Fruit fly (Drosophila melanogaster) whole organism, embryonic: Measurements from ENCODE around the gene Bcs1.

Experiments used
- Bgb ChIP-seq: fragments of 200-800 bp; sonication (Bioruptor generic); IDR thresholded peaks from 2 replicates; pipeline ENCODE4 v1.3.6; 2022; ENCODE audit warnings: missing biosample characterization, missing genetic modification characterization; ENCODE audit not compliant: partially characterized antibody
- CG10147 ChIP-seq: fragments of 200-800 bp; sonication (Bioruptor generic); optimal IDR thresholded peaks from 2 replicates; lab custom pipeline; 2019; ENCODE audit warnings: missing biosample characterization, mild to moderate bottlenecking, missing genetic modification characterization, moderate library complexity
- CG10209 ChIP-seq: fragments of 200-800 bp; sonication (Bioruptor generic); optimal IDR thresholded peaks from 3 replicates; lab custom pipeline; 2017; ENCODE audit warnings: missing biosample characterization, mild to moderate bottlenecking, missing genetic modification characterization, missing genetic modification reagents
- CG1024 ChIP-seq: fragments of 200-800 bp; sonication (Bioruptor generic); IDR thresholded peaks from 2 replicates; pipeline ENCODE4 v1.3.6; 2022; ENCODE audit warnings: missing biosample characterization, missing genetic modification characterization
- CG10959 ChIP-seq: fragments of 200-800 bp; sonication (Bioruptor generic); IDR thresholded peaks from 2 replicates; pipeline ENCODE4 v1.3.6; 2022; ENCODE audit warnings: missing biosample characterization, missing genetic modification characterization
- CG11093 ChIP-seq: fragments of 200-800 bp; sonication (Bioruptor generic); IDR thresholded peaks from 3 replicates; pipeline ENCODE4 v1.3.6; 2022; ENCODE audit warnings: missing biosample characterization, missing genetic modification characterization
- CG11695 ChIP-seq: fragments of 200-800 bp; sonication (Bioruptor generic); IDR thresholded peaks from 3 replicates; pipeline ENCODE4 v1.3.6; 2022; ENCODE audit warnings: missing biosample characterization, missing genetic modification characterization
- CG12071 ChIP-seq: fragments of 200-800 bp; sonication (Bioruptor generic); optimal IDR thresholded peaks from 3 replicates; lab custom pipeline; 2018; ENCODE audit warnings: missing biosample characterization, mild to moderate bottlenecking, missing genetic modification characterization
- CG12942 ChIP-seq: fragments of 200-800 bp; sonication (Bioruptor generic); optimal IDR thresholded peaks from 3 replicates; lab custom pipeline; 2016; ENCODE audit warnings: missing biosample characterization, missing genetic modification characterization
- CG13287 ChIP-seq: fragments of 200-800 bp; sonication (Bioruptor generic); IDR thresholded peaks from 2 replicates; pipeline ENCODE4 v1.3.6; 2022; ENCODE audit warnings: missing biosample characterization, missing genetic modification characterization; ENCODE audit not compliant: partially characterized antibody
- CG13894 ChIP-seq: fragments of 200-800 bp; sonication (Bioruptor generic); optimal IDR thresholded peaks from 3 replicates; lab custom pipeline; 2018; ENCODE audit warnings: missing biosample characterization, mild to moderate bottlenecking, missing genetic modification characterization, moderate library complexity
- CG14441 ChIP-seq: fragments of 200-800 bp; sonication (Bioruptor generic); IDR thresholded peaks from 2 replicates; pipeline ENCODE4 v1.3.6; 2022; ENCODE audit warnings: missing biosample characterization, missing genetic modification characterization
- CG14965 ChIP-seq: fragments of 200-800 bp; sonication (Bioruptor generic); optimal IDR thresholded peaks from 2 replicates; lab custom pipeline; 2016; ENCODE audit warnings: missing biosample characterization, missing genetic modification characterization, borderline replicate concordance
- CG2120 ChIP-seq: fragments of 200-800 bp; sonication (Bioruptor generic); optimal IDR thresholded peaks from 3 replicates; lab custom pipeline; 2016; ENCODE audit warnings: missing biosample characterization, missing genetic modification characterization
- CG30403 ChIP-seq: fragments of 200-800 bp; sonication (Bioruptor generic); optimal IDR thresholded peaks from 3 replicates; lab custom pipeline; 2016; ENCODE audit warnings: missing biosample characterization, missing genetic modification characterization
- CG3065 ChIP-seq: fragments of 200-800 bp; sonication (Bioruptor generic); optimal IDR thresholded peaks from 2 replicates; lab custom pipeline; 2016; ENCODE audit warnings: missing biosample characterization, missing genetic modification characterization
- CG4328 ChIP-seq: fragments of 200-800 bp; sonication (Bioruptor generic); optimal IDR thresholded peaks from 3 replicates; lab custom pipeline; 2017; ENCODE audit warnings: missing biosample characterization, missing genetic modification reagents, missing genetic modification characterization
- CG7556 ChIP-seq: fragments of 200-800 bp; sonication (Bioruptor generic); optimal IDR thresholded peaks from 2 replicates; lab custom pipeline; 2017; ENCODE audit warnings: missing biosample characterization, mild to moderate bottlenecking, missing genetic modification characterization
- CG8924 ChIP-seq: fragments of 200-800 bp; optimal IDR thresholded peaks from 3 replicates; lab custom pipeline; 2019; ENCODE audit warnings: missing biosample characterization, mild to moderate bottlenecking, missing genetic modification characterization, moderate library complexity
- CHES-1-like ChIP-seq: fragments of 200-800 bp; sonication (Bioruptor generic); optimal IDR thresholded peaks from 2 replicates; lab custom pipeline; 2016; ENCODE audit warnings: missing biosample characterization, missing genetic modification characterization
- D19B ChIP-seq: fragments of 200-800 bp; sonication (Bioruptor generic); optimal IDR thresholded peaks from 2 replicates; lab custom pipeline; 2017; ENCODE audit warnings: missing biosample characterization, mild to moderate bottlenecking, missing genetic modification characterization
- ERR ChIP-seq: fragments of 200-800 bp; sonication (Bioruptor generic); optimal IDR thresholded peaks from 2 replicates; lab custom pipeline; 2016; ENCODE audit warnings: missing biosample characterization, missing genetic modification characterization
- Hsf ChIP-seq: fragments of 200-800 bp; sonication (Bioruptor generic); optimal IDR thresholded peaks from 3 replicates; lab custom pipeline; 2016; ENCODE audit warnings: missing biosample characterization, missing genetic modification characterization
- NFAT ChIP-seq: fragments of 200-800 bp; sonication (Bioruptor generic); IDR thresholded peaks from 2 replicates; pipeline ENCODE4 v1.3.6; 2022; ENCODE audit warnings: missing biosample characterization, missing genetic modification characterization
- Nf-YB ChIP-seq: fragments of 200-800 bp; sonication (Bioruptor generic); optimal IDR thresholded peaks from 3 replicates; lab custom pipeline; 2019; ENCODE audit warnings: missing biosample characterization, mild to moderate bottlenecking, missing genetic modification characterization, moderate library complexity
- Ptx1 ChIP-seq: fragments of 200-800 bp; sonication (Bioruptor generic); IDR thresholded peaks from 2 replicates; pipeline ENCODE4 v1.3.6; 2022; ENCODE audit warnings: missing biosample characterization, missing genetic modification characterization
- Side ChIP-seq: fragments of 200-800 bp; sonication (Bioruptor generic); optimal IDR thresholded peaks from 2 replicates; lab custom pipeline; 2016; ENCODE audit warnings: missing biosample characterization, missing genetic modification characterization
- Usf ChIP-seq: fragments of 200-800 bp; sonication (Bioruptor generic); optimal IDR thresholded peaks from 2 replicates; lab custom pipeline; 2017; ENCODE audit warnings: missing genotype, missing biosample characterization, missing genetic modification characterization
- az2 ChIP-seq: fragments of 200-800 bp; sonication (Bioruptor generic); optimal IDR thresholded peaks from 3 replicates; lab custom pipeline; 2016; ENCODE audit warnings: missing biosample characterization, missing genetic modification characterization
- bab2 ChIP-seq: fragments of 200-800 bp; sonication (Bioruptor generic); optimal IDR thresholded peaks from 2 replicates; lab custom pipeline; 2016; ENCODE audit warnings: missing biosample characterization, missing genetic modification characterization
- cad ChIP-seq: fragments of >200 bp; optimal IDR thresholded peaks from 2 replicates; lab custom pipeline; 2017; ENCODE audit warnings: missing biosample characterization, missing genetic modification characterization
- cas ChIP-seq: fragments of 200-800 bp; sonication (Bioruptor generic); IDR thresholded peaks from 2 replicates; pipeline ENCODE4 v1.3.6; 2022; ENCODE audit warnings: missing biosample characterization, missing genetic modification characterization
- cg ChIP-seq: fragments of 200-800 bp; sonication (Bioruptor generic); optimal IDR thresholded peaks from 3 replicates; lab custom pipeline; 2019; ENCODE audit warnings: missing biosample characterization, mild to moderate bottlenecking, missing genetic modification characterization, moderate library complexity
- chn ChIP-seq: fragments of 200-800 bp; sonication (Bioruptor generic); optimal IDR thresholded peaks from 2 replicates; lab custom pipeline; 2016; ENCODE audit warnings: missing biosample characterization, missing genetic modification characterization
- dati ChIP-seq: fragments of 200-800 bp; sonication (Bioruptor generic); IDR thresholded peaks from 2 replicates; pipeline ENCODE4 v1.3.6; 2022; ENCODE audit warnings: missing biosample characterization, missing genetic modification characterization
- disco-r ChIP-seq: fragments of 200-800 bp; sonication (Bioruptor generic); optimal IDR thresholded peaks from 2 replicates; lab custom pipeline; 2016; ENCODE audit warnings: missing biosample characterization, missing genetic modification characterization
- dmrt11E ChIP-seq: fragments of 200-800 bp; sonication (Bioruptor generic); optimal IDR thresholded peaks from 3 replicates; lab custom pipeline; 2018; ENCODE audit warnings: missing biosample characterization, mild to moderate bottlenecking, missing genetic modification characterization, moderate library complexity
- fd64A ChIP-seq: fragments of 200-800 bp; sonication (Bioruptor generic); optimal IDR thresholded peaks from 3 replicates; lab custom pipeline; 2018; ENCODE audit warnings: missing biosample characterization, mild to moderate bottlenecking, missing genetic modification characterization
- ftz-f1 ChIP-seq: fragments of 200-800 bp; sonication (Bioruptor generic); optimal IDR thresholded peaks from 2 replicates; lab custom pipeline; 2016; ENCODE audit warnings: missing biosample characterization, missing genetic modification characterization
- gsb-n ChIP-seq: fragments of 200-800 bp; sonication (Bioruptor generic); optimal IDR thresholded peaks from 3 replicates; lab custom pipeline; 2018; ENCODE audit warnings: missing biosample characterization, mild to moderate bottlenecking, missing genetic modification characterization
- jing ChIP-seq: fragments of 200-800 bp; sonication (Bioruptor generic); optimal IDR thresholded peaks from 2 replicates; lab custom pipeline; 2018; ENCODE audit warnings: missing biosample characterization, mild to moderate bottlenecking, missing genetic modification characterization
- lilli ChIP-seq: fragments of 200-800 bp; sonication (Bioruptor generic); optimal IDR thresholded peaks from 3 replicates; lab custom pipeline; 2016; ENCODE audit warnings: missing biosample characterization, missing genetic modification characterization
- odd ChIP-seq: fragments of 200-800 bp; sonication (Bioruptor generic); optimal IDR thresholded peaks from 2 replicates; lab custom pipeline; 2017; ENCODE audit warnings: missing biosample characterization, mild to moderate bottlenecking, missing genetic modification characterization
- pum ChIP-seq: fragments of 200-800 bp; sonication (Bioruptor generic); optimal IDR thresholded peaks from 2 replicates; lab custom pipeline; 2016; ENCODE audit warnings: missing biosample characterization, missing genetic modification characterization
- slbo ChIP-seq: fragments of 200-800 bp; sonication (Bioruptor generic); IDR thresholded peaks from 2 replicates; pipeline ENCODE4 v1.3.6; 2022; ENCODE audit warnings: missing biosample characterization, missing genetic modification characterization
- sqz ChIP-seq: fragments of 200-800 bp; sonication (Bioruptor generic); optimal IDR thresholded peaks from 3 replicates; lab custom pipeline; 2018; ENCODE audit warnings: missing biosample characterization, mild to moderate bottlenecking, missing genetic modification characterization
- tap ChIP-seq: fragments of 200-800 bp; optimal IDR thresholded peaks from 3 replicates; lab custom pipeline; 2019; ENCODE audit warnings: missing biosample characterization, mild to moderate bottlenecking, missing genetic modification characterization, moderate library complexity
- tx ChIP-seq: fragments of 200-800 bp; sonication (Bioruptor generic); optimal IDR thresholded peaks from 2 replicates; lab custom pipeline; 2016; ENCODE audit warnings: missing biosample characterization, missing genetic modification characterization
- usp ChIP-seq: fragments of >200 bp; optimal IDR thresholded peaks from 2 replicates; lab custom pipeline; 2017; ENCODE audit warnings: missing biosample characterization, missing genetic modification characterization
- zen2 ChIP-seq: fragments of 200-800 bp; sonication (Bioruptor generic); IDR thresholded peaks from 3 replicates; pipeline ENCODE4 v1.3.6; 2022; ENCODE audit warnings: missing biosample characterization, missing genetic modification characterization; ENCODE audit not compliant: partially characterized antibody

Bcs1 gene

DNA sequence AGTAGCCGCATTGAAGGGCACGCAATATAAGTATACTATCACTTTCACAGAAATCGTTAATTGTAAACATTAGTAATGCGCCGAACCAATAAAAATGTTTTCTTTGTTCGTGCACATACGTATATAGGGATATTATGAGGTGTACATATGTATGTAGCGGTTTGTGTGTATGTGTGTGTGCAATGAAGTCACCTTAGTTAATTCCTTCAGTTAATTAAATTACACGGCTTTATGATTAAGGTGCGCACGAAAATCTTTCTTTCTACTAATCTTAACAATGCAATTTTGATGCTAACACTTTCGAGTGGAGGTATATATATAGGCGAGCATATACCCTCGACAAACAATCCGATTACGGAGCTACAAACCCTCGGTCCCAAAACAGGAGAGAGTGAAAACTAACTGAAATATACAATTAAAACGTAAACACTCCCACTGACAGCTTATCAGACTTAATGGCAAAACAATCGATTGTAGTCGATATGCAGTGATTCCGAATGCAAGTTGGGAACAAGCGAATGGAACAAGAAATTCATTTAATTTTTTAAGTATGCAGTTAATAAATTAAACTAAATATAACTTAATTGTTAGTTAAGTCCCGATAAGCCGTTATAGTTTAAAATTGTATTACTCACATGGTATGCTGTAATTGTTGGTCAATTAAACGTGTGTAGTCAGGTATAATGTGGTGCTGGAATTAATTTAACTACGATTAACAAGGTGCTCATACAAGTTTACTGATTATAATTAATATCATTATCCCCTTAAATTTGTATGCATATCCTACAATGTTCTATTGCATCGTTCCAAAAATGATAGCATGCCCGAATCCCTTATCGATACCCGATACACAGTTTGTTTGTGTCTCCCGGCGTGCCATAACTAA, 1.7 kb upstream of the Bcs1 start, which contains the start of the genes Npc1a and Prosalpha6 (continued):
- TF ChIP-seq Side (no peak), fd64A (GFP tag; lab: Kevin White, UChicago) (no peak), bab2 (GFP tag; lab: Kevin White, UChicago) (no peak), CG10959 (GFP tag; lab: Robert Waterston, UW) (no peak), ERR (GFP tag; lab: Kevin White, UChicago) (no peak), Hsf (peak; percentile 46), CG13894 (tag; lab: Kevin White, UChicago) (no peak), pum (GFP tag; lab: Kevin White, UChicago) (no peak), CG12071 (GFP tag; lab: Kevin White, UChicago) (no peak), CG13287 (GFP tag; lab: Robert Waterston, UW) (peak; percentile 62), Ptx1 (no peak), NFAT (no peak), jing (no peak), CG4328 (GFP tag; lab: Kevin White, UChicago) (no peak), CHES-1-like (no peak), ftz-f1 (GFP tag; lab: Kevin White, UChicago) (no peak), odd (GFP tag; lab: Kevin White, UChicago) (no peak), CG7556 (GFP tag; lab: Kevin White, UChicago) (no peak), CG14965 (GFP tag; lab: Kevin White, UChicago) (no peak), CG1024 (peak; percentile 70), Nf-YB (GFP tag; lab: Kevin White, UChicago) (no peak), CG2120 (GFP tag; lab: Kevin White, UChicago) (peak; percentile 36), Bgb (GFP tag; lab: Robert Waterston, UW) (peak; percentile 62), cg (GFP tag; lab: Kevin White, UChicago) (peak; percentile 69), CG8924 (peak; percentile 47), gsb-n (tag; lab: Kevin White, UChicago) (no peak), CG30403 (GFP tag; lab: Kevin White, UChicago) (peak; percentile 37), D19B (GFP tag; lab: Kevin White, UChicago) (peak; percentile 11), slbo (GFP tag; lab: Robert Waterston, UW) (no peak; the same call in 1 of the 2 replicates), lilli (peak; percentile 28), CG10147 (no peak), sqz (GFP tag; lab: Kevin White, UChicago) (no peak), CG10209 (GFP tag; lab: Kevin White, UChicago) (no peak), CG12942 (GFP tag; lab: Kevin White, UChicago) (no peak), CG3065 (GFP tag; lab: Kevin White, UChicago) (no peak), CG11093 (GFP tag; lab: Robert Waterston, UW) (no peak), usp (no peak), cad (GFP tag; lab: Kevin White, UChicago) (no peak), tx (GFP tag; lab: Kevin White, UChicago) (no peak), az2 (GFP tag; lab: Kevin White, UChicago) (no peak), tap (tag; lab: Kevin White, UChicago) (no peak), cas (GFP tag; lab: Robert Waterston, UW) (no peak), Usf (no peak), dati (GFP tag; lab: Robert Waterston, UW) (no peak), dmrt11E (tag; lab: Kevin White, UChicago) (peak; percentile 32), chn (GFP tag; lab: Kevin White, UChicago) (no peak), CG14441 (GFP tag; lab: Robert Waterston, UW) (no peak), zen2 (no peak; the same call in 2 of the 3 replicates), CG11695 (GFP tag; lab: Robert Waterston, UW) (no peak), disco-r (GFP tag; lab: Kevin White, UChicago) (no peak)
